Fruit fly (Drosophila melanogaster) whole organism, embryonic: ENCODE results near the gene CG10621.

Experiments
- Aef1 ChIP-seq: fragments of 200-800 bp; sonication (Bioruptor generic); IDR thresholded peaks from 3 replicates; pipeline ENCODE4 v1.3.6; 2022; ENCODE audit warnings: missing biosample characterization, missing genetic modification characterization
- Bteb2 ChIP-seq: fragments of 200-800 bp; sonication (Bioruptor generic); optimal IDR thresholded peaks from 2 replicates; lab custom pipeline; 2016; ENCODE audit warnings: missing biosample characterization, missing genetic modification characterization
- CG10321 ChIP-seq: fragments of 200-800 bp; sonication (Bioruptor generic); IDR thresholded peaks from 2 replicates; pipeline ENCODE4 v1.3.6; 2022; ENCODE audit warnings: missing biosample characterization, missing genetic modification characterization
- CG10462 ChIP-seq: fragments of 200-800 bp; sonication (Bioruptor generic); optimal IDR thresholded peaks from 2 replicates; lab custom pipeline; 2016; ENCODE audit warnings: missing biosample characterization, missing genetic modification characterization
- CG10543 ChIP-seq: fragments of 200-800 bp; sonication (Bioruptor generic); optimal IDR thresholded peaks from 3 replicates; lab custom pipeline; 2017; ENCODE audit warnings: missing biosample characterization, mild to moderate bottlenecking, missing genetic modification characterization, moderate library complexity
- CG12659 ChIP-seq: fragments of 200-800 bp; sonication (Bioruptor generic); optimal IDR thresholded peaks from 3 replicates; lab custom pipeline; 2017; ENCODE audit warnings: mild to moderate bottlenecking, missing biosample characterization, missing genetic modification reagents, missing genetic modification characterization
- CG13894 ChIP-seq: fragments of 200-800 bp; sonication (Bioruptor generic); optimal IDR thresholded peaks from 3 replicates; lab custom pipeline; 2018; ENCODE audit warnings: missing biosample characterization, mild to moderate bottlenecking, missing genetic modification characterization, moderate library complexity
- CG14050 ChIP-seq: fragments of 200-800 bp; sonication (Bioruptor generic); IDR thresholded peaks from 3 replicates; pipeline ENCODE4 v1.3.6; 2022; ENCODE audit warnings: missing biosample characterization, missing genetic modification characterization
- CG15269 ChIP-seq: fragments of 200-800 bp; sonication (Bioruptor generic); optimal IDR thresholded peaks from 2 replicates; lab custom pipeline; 2018; ENCODE audit warnings: missing biosample characterization, mild to moderate bottlenecking, missing genetic modification characterization, moderate library complexity
- CG18764 ChIP-seq: fragments of 200-800 bp; sonication (Bioruptor generic); optimal IDR thresholded peaks from 3 replicates; lab custom pipeline; 2016; ENCODE audit warnings: missing biosample characterization, missing genetic modification characterization
- CG31365 ChIP-seq: fragments of 200-800 bp; sonication (Bioruptor generic); optimal IDR thresholded peaks from 2 replicates; lab custom pipeline; 2018; ENCODE audit warnings: missing biosample characterization, mild to moderate bottlenecking, missing genetic modification characterization
- CG4360 ChIP-seq: fragments of 200-800 bp; sonication (Bioruptor generic); IDR thresholded peaks from 2 replicates; pipeline ENCODE4 v1.3.6; 2022; ENCODE audit warnings: missing biosample characterization, missing genetic modification characterization
- CG5180 ChIP-seq: fragments of 200-800 bp; sonication (Bioruptor generic); optimal IDR thresholded peaks from 3 replicates; lab custom pipeline; 2017; ENCODE audit warnings: missing biosample characterization, missing genetic modification characterization, mild to moderate bottlenecking, moderate library complexity, missing genetic modification reagents
- CG6175 ChIP-seq: fragments of 200-800 bp; sonication (Bioruptor generic); IDR thresholded peaks from 3 replicates; pipeline ENCODE4 v1.3.6; 2022; ENCODE audit warnings: missing biosample characterization, missing genetic modification characterization
- CG7556 ChIP-seq: fragments of 200-800 bp; sonication (Bioruptor generic); optimal IDR thresholded peaks from 2 replicates; lab custom pipeline; 2017; ENCODE audit warnings: missing biosample characterization, mild to moderate bottlenecking, missing genetic modification characterization
- CG7928 ChIP-seq: fragments of 200-800 bp; sonication (Bioruptor generic); optimal IDR thresholded peaks from 2 replicates; lab custom pipeline; 2017; ENCODE audit warnings: missing biosample characterization, mild to moderate bottlenecking, missing genetic modification characterization
- CG8765 ChIP-seq: fragments of 200-800 bp; sonication (Bioruptor generic); IDR thresholded peaks from 2 replicates; pipeline ENCODE4 v1.3.6; 2022; ENCODE audit warnings: missing biosample characterization, missing genetic modification characterization
- CG8924 ChIP-seq: fragments of 200-800 bp; optimal IDR thresholded peaks from 3 replicates; lab custom pipeline; 2019; ENCODE audit warnings: missing biosample characterization, mild to moderate bottlenecking, missing genetic modification characterization, moderate library complexity
- CG9727 ChIP-seq: fragments of 200-800 bp; sonication (Bioruptor generic); optimal IDR thresholded peaks from 3 replicates; lab custom pipeline; 2017; ENCODE audit warnings: missing biosample characterization, mild to moderate bottlenecking, missing genetic modification characterization
- Camta ChIP-seq: fragments of 200-800 bp; sonication (Bioruptor generic); optimal IDR thresholded peaks from 2 replicates; lab custom pipeline; 2016; ENCODE audit warnings: missing biosample characterization, missing genetic modification characterization
- Chrac-16 ChIP-seq: fragments of 200-800 bp; sonication (Bioruptor generic); optimal IDR thresholded peaks from 3 replicates; lab custom pipeline; 2016; ENCODE audit warnings: missing biosample characterization, missing genetic modification characterization
- Ets97D ChIP-seq: fragments of 200-800 bp; sonication (Bioruptor generic); optimal IDR thresholded peaks from 3 replicates; lab custom pipeline; 2016; ENCODE audit warnings: missing biosample characterization, missing genetic modification characterization
- HHEX ChIP-seq: fragments of 200-800 bp; sonication (Bioruptor generic); optimal IDR thresholded peaks from 3 replicates; lab custom pipeline; 2017; ENCODE audit warnings: missing biosample characterization, mild to moderate bottlenecking, missing genetic modification characterization, missing genetic modification reagents
- Kr ChIP-seq: fragments of 200-800 bp; sonication (Bioruptor generic); optimal IDR thresholded peaks from 2 replicates; lab custom pipeline; 2017; ENCODE audit warnings: missing biosample characterization, mild to moderate bottlenecking, missing genetic modification characterization
- Lpt ChIP-seq: fragments of >200 bp; optimal IDR thresholded peaks from 2 replicates; lab custom pipeline; 2018; ENCODE audit warnings: missing biosample characterization, missing genetic modification characterization
- Med ChIP-seq: fragments of 200-800 bp; sonication (Bioruptor generic); peaks from one replicate; lab custom pipeline; 2016; ENCODE audit warnings: missing biosample characterization, missing genetic modification characterization, mild to moderate bottlenecking, inconsistent platforms, moderate library complexity
- NfI ChIP-seq: fragments of 200-800 bp; sonication (Bioruptor generic); optimal IDR thresholded peaks from 3 replicates; lab custom pipeline; 2018; ENCODE audit warnings: missing biosample characterization, mild to moderate bottlenecking, missing genetic modification characterization, moderate library complexity
- Opbp ChIP-seq: fragments of 200-800 bp; sonication (Bioruptor generic); IDR thresholded peaks from 3 replicates; pipeline ENCODE4 v1.3.6; 2022; ENCODE audit warnings: missing biosample characterization, missing genetic modification characterization; ENCODE audit not compliant: partially characterized antibody
- TFAM ChIP-seq: fragments of 200-800 bp; sonication (Bioruptor generic); optimal IDR thresholded peaks from 2 replicates; lab custom pipeline; 2017; ENCODE audit warnings: missing biosample characterization, missing genetic modification characterization, inconsistent platforms
- Usf ChIP-seq: fragments of 200-800 bp; sonication (Bioruptor generic); optimal IDR thresholded peaks from 2 replicates; lab custom pipeline; 2017; ENCODE audit warnings: missing genotype, missing biosample characterization, missing genetic modification characterization
- abd-A ChIP-seq: fragments of 200-800 bp; sonication (Bioruptor generic); optimal IDR thresholded peaks from 3 replicates; lab custom pipeline; 2019; ENCODE audit warnings: missing biosample characterization, mild to moderate bottlenecking, missing genetic modification characterization, moderate library complexity
- bigmax ChIP-seq: fragments of 200-800 bp; sonication (Bioruptor generic); optimal IDR thresholded peaks from 2 replicates; lab custom pipeline; 2018; ENCODE audit warnings: missing biosample characterization, mild to moderate bottlenecking, missing genetic modification characterization
- fd64A ChIP-seq: fragments of 200-800 bp; sonication (Bioruptor generic); optimal IDR thresholded peaks from 3 replicates; lab custom pipeline; 2018; ENCODE audit warnings: missing biosample characterization, mild to moderate bottlenecking, missing genetic modification characterization
- gro ChIP-seq: fragments of 200-800 bp; sonication (Bioruptor generic); optimal IDR thresholded peaks from 2 replicates; lab custom pipeline; 2016; ENCODE audit warnings: missing biosample characterization, missing genetic modification characterization
- ind ChIP-seq: fragments of 200-800 bp; sonication (Bioruptor generic); optimal IDR thresholded peaks from 3 replicates; lab custom pipeline; 2016; ENCODE audit warnings: missing biosample characterization, missing genetic modification characterization
- ken ChIP-seq: fragments of 200-800 bp; sonication (Bioruptor generic); IDR thresholded peaks from 3 replicates; pipeline ENCODE4 v1.3.6; 2022; ENCODE audit warnings: missing biosample characterization, missing genetic modification characterization
- lov ChIP-seq, 2 experiments: fragments of 200-800 bp in 1 of 2; fragments of >200 bp in 1 of 2; sonication (Bioruptor generic) in 1 of 2; IDR thresholded peaks in 1 of 2; optimal IDR thresholded peaks in 1 of 2; 2 replicates in 1 of 2; 3 replicates in 1 of 2; pipeline versions ENCODE4 v1.3.6 to Lab custom; 2017 to 2022; ENCODE audit warnings: missing biosample characterization in 1 of 2, missing genetic modification characterization in 1 of 2
- maf-S ChIP-seq: fragments of 200-800 bp; sonication (Bioruptor generic); optimal IDR thresholded peaks from 2 replicates; lab custom pipeline; 2016; ENCODE audit warnings: missing biosample characterization, missing genetic modification characterization
- nerfin-1 ChIP-seq: fragments of 200-800 bp; sonication (Bioruptor generic); optimal IDR thresholded peaks from 3 replicates; lab custom pipeline; 2019; ENCODE audit warnings: missing biosample characterization, mild to moderate bottlenecking, missing genetic modification characterization, moderate library complexity
- oc ChIP-seq: fragments of 200-800 bp; sonication (Bioruptor generic); optimal IDR thresholded peaks from 2 replicates; lab custom pipeline; 2018; ENCODE audit warnings: missing biosample characterization, mild to moderate bottlenecking, missing genetic modification characterization, moderate library complexity
- odd ChIP-seq: fragments of 200-800 bp; sonication (Bioruptor generic); optimal IDR thresholded peaks from 2 replicates; lab custom pipeline; 2017; ENCODE audit warnings: missing biosample characterization, mild to moderate bottlenecking, missing genetic modification characterization
- otp ChIP-seq: fragments of 200-800 bp; sonication (Bioruptor generic); IDR thresholded peaks from 3 replicates; pipeline ENCODE4, ENCODE4 v1.3.6; 2022; ENCODE audit warnings: missing biosample characterization, missing genetic modification characterization
- pan ChIP-seq, 4 experiments: fragments of >200 bp in 3 of 4; fragments of 200-800 bp in 1 of 4; sonication (Bioruptor generic) in 1 of 4; optimal IDR thresholded peaks in 3 of 4; IDR thresholded peaks in 1 of 4; 2 replicates each; pipeline versions ENCODE4 v1.3.6 to Lab custom; 2017 to 2022; ENCODE audit warnings: missing biosample characterization in 2 of 4, missing genetic modification characterization in 2 of 4, mixed read lengths in 1 of 4
- run ChIP-seq: fragments of 200-800 bp; sonication (Bioruptor generic); optimal IDR thresholded peaks from 3 replicates; lab custom pipeline; 2018; ENCODE audit warnings: missing biosample characterization, mild to moderate bottlenecking, missing genetic modification characterization
- sim ChIP-seq: fragments of 200-800 bp; sonication (Bioruptor generic); IDR thresholded peaks from 2 replicates; pipeline ENCODE4 v1.3.6; 2022; ENCODE audit warnings: missing biosample characterization, missing genetic modification characterization
- twi ChIP-seq: fragments of 200-800 bp; optimal IDR thresholded peaks from 2 replicates; lab custom pipeline; 2019; ENCODE audit warnings: missing biosample characterization, mild to moderate bottlenecking, missing genetic modification characterization, moderate library complexity
- wek ChIP-seq: fragments of 200-800 bp; sonication (Bioruptor generic); optimal IDR thresholded peaks from 3 replicates; lab custom pipeline; 2018; ENCODE audit warnings: missing biosample characterization, mild to moderate bottlenecking, missing genetic modification characterization, moderate library complexity
- wor ChIP-seq: fragments of 200-800 bp; sonication (Bioruptor generic); IDR thresholded peaks from 2 replicates; pipeline ENCODE4 v1.3.6; 2022; ENCODE audit warnings: missing biosample characterization, missing genetic modification characterization

CG10621 gene

dm6 chr2L:18944175-18945012, 9.8 kb downstream of the CG10621 start (continued):
- TF ChIP-seq HHEX (GFP tag; lab: Kevin White, UChicago) = peak; percentile 3
- peak; percentile 10 for TF ChIP-seq gro
- peak; percentile 35 for TF ChIP-seq wek (GFP tag; lab: Kevin White, UChicago)
- TF ChIP-seq CG7556 (GFP tag; lab: Kevin White, UChicago) = no peak
- no peak for TF ChIP-seq CG14050
- peak; percentile 84 for TF ChIP-seq Med (GFP tag; lab: Kevin White, UChicago)
- TF ChIP-seq nerfin-1 (tag; lab: Kevin White, UChicago) = peak; percentile 9
- no peak for TF ChIP-seq CG18764 (GFP tag; lab: Kevin White, UChicago)
- TF ChIP-seq Kr (GFP tag; lab: Kevin White, UChicago) = peak; percentile 91
- TF ChIP-seq Camta (GFP tag; lab: Kevin White, UChicago) = no peak
- peak; percentile 43 for TF ChIP-seq fd64A (GFP tag; lab: Kevin White, UChicago)
- no peak for TF ChIP-seq Lpt (GFP tag; lab: Kevin White, UChicago)
- no peak for TF ChIP-seq Aef1 (GFP tag; lab: Robert Waterston, UW)
- peak; percentile 88 for TF ChIP-seq CG13894 (tag; lab: Kevin White, UChicago)
- TF ChIP-seq CG8924 (tag; lab: Kevin White, UChicago) = peak; percentile 1
- peak; percentile 99 for TF ChIP-seq abd-A (tag; lab: Kevin White, UChicago)
- TF ChIP-seq CG6175 (GFP tag; lab: Robert Waterston, UW) = no peak
- TF ChIP-seq oc (tag; lab: Kevin White, UChicago) = peak; percentile 65
- TF ChIP-seq otp (GFP tag; lab: Robert Waterston, UW) = no peak
- no peak for TF ChIP-seq ind (GFP tag; lab: Kevin White, UChicago)
- peak; percentile 52 for TF ChIP-seq CG12659 (GFP tag; lab: Kevin White, UChicago)
- TF ChIP-seq CG15269 = no peak
- peak; percentile 67 for TF ChIP-seq CG5180
- no peak for TF ChIP-seq wor (GFP tag; lab: Robert Waterston, UW)
- TF ChIP-seq CG7928 (GFP tag; lab: Kevin White, UChicago) = no peak
- no peak for TF ChIP-seq ken (GFP tag; lab: Robert Waterston, UW)
- TF ChIP-seq Usf (GFP tag; lab: Kevin White, UChicago) = no peak
- peak; percentile 82 for TF ChIP-seq CG10543 (GFP tag; lab: Kevin White, UChicago)
- peak; percentile 39 for TF ChIP-seq run (tag; lab: Kevin White, UChicago)
- no peak for TF ChIP-seq CG8765 (GFP tag; lab: Robert Waterston, UW)
- TF ChIP-seq pan (optimal IDR thresholded peaks at IDR 0.05; lab: Kevin White, UChicago) = no peak
- TF ChIP-seq pan (GFP tag; optimal IDR thresholded peaks at IDR 0.05 in 1 of 2, IDR thresholded peaks at IDR 0.05 in 1 of 2) = no peak
- peak; percentile 23 for TF ChIP-seq NfI (GFP tag; lab: Kevin White, UChicago)
- TF ChIP-seq twi (tag; lab: Kevin White, UChicago) = no peak
- no peak for TF ChIP-seq sim
- TF ChIP-seq Chrac-16 (GFP tag; lab: Kevin White, UChicago) = no peak
- TF ChIP-seq lov (optimal IDR thresholded peaks at IDR 0.05; lab: Kevin White, UChicago) = no peak
- no peak for TF ChIP-seq lov (GFP tag; IDR thresholded peaks at IDR 0.05; lab: Robert Waterston, UW)
- TF ChIP-seq odd (GFP tag; lab: Kevin White, UChicago) = peak; percentile 4
- TF ChIP-seq CG10462 (GFP tag; lab: Kevin White, UChicago) = no peak
- TF ChIP-seq CG4360 = no peak
- TF ChIP-seq CG10321 (GFP tag; lab: Robert Waterston, UW) = no peak
- TF ChIP-seq CG9727 (GFP tag; lab: Kevin White, UChicago) = no peak
- no peak for TF ChIP-seq maf-S (GFP tag; lab: Kevin White, UChicago)
- TF ChIP-seq Opbp (GFP tag; lab: Robert Waterston, UW) = no peak
- TF ChIP-seq bigmax (GFP tag; lab: Kevin White, UChicago) = peak; percentile 42
- peak; percentile 45 for TF ChIP-seq Ets97D (GFP tag; lab: Kevin White, UChicago)
- peak; percentile 33 for TF ChIP-seq CG31365
- no peak for TF ChIP-seq Bteb2 (GFP tag; lab: Kevin White, UChicago)
- no peak for TF ChIP-seq TFAM (GFP tag; lab: Kevin White, UChicago)
